Fruit fly (Drosophila melanogaster) whole organism, embryonic: ENCODE measurements around the gene CG46439.

Experiments
- ATbp ChIP-seq: fragments of 200-800 bp; sonication (Bioruptor generic); optimal IDR thresholded peaks from 2 replicates; lab custom pipeline; 2017; ENCODE audit warnings: missing biosample characterization, mild to moderate bottlenecking, missing genetic modification characterization, missing genetic modification reagents
- CG1024 ChIP-seq: fragments of 200-800 bp; sonication (Bioruptor generic); IDR thresholded peaks from 2 replicates; pipeline ENCODE4 v1.3.6; 2022; ENCODE audit warnings: missing biosample characterization, missing genetic modification characterization
- CG10979 ChIP-seq: fragments of 200-800 bp; sonication (Bioruptor generic); optimal IDR thresholded peaks from 2 replicates; lab custom pipeline; 2018; ENCODE audit warnings: missing biosample characterization, mild to moderate bottlenecking, missing genetic modification characterization, moderate library complexity
- CG11093 ChIP-seq: fragments of 200-800 bp; sonication (Bioruptor generic); IDR thresholded peaks from 3 replicates; pipeline ENCODE4 v1.3.6; 2022; ENCODE audit warnings: missing biosample characterization, missing genetic modification characterization
- CG12155 ChIP-seq: fragments of 200-800 bp; sonication (Bioruptor generic); optimal IDR thresholded peaks from 3 replicates; lab custom pipeline; 2016; ENCODE audit warnings: missing biosample characterization, missing genetic modification characterization
- CG12391 ChIP-seq: fragments of 200-800 bp; sonication (Bioruptor generic); optimal IDR thresholded peaks from 3 replicates; lab custom pipeline; 2018; ENCODE audit warnings: missing biosample characterization, mild to moderate bottlenecking, missing genetic modification characterization, moderate library complexity
- CG12769 ChIP-seq: fragments of 200-800 bp; sonication (Bioruptor generic); optimal IDR thresholded peaks from 2 replicates; lab custom pipeline; 2019; ENCODE audit warnings: missing biosample characterization, mild to moderate bottlenecking, missing genetic modification characterization, moderate library complexity
- CG13123 ChIP-seq: fragments of 200-800 bp; sonication (Bioruptor generic); optimal IDR thresholded peaks from 2 replicates; lab custom pipeline; 2016; ENCODE audit warnings: missing biosample characterization, missing genetic modification characterization
- CG14014 ChIP-seq: fragments of 200-800 bp; sonication (Bioruptor generic); IDR thresholded peaks from 2 replicates; pipeline ENCODE4 v1.3.6; 2022; ENCODE audit warnings: missing biosample characterization, missing genetic modification characterization
- CG14441 ChIP-seq: fragments of 200-800 bp; sonication (Bioruptor generic); IDR thresholded peaks from 2 replicates; pipeline ENCODE4 v1.3.6; 2022; ENCODE audit warnings: missing biosample characterization, missing genetic modification characterization
- CG15011 ChIP-seq: fragments of 200-800 bp; sonication (Bioruptor generic); optimal IDR thresholded peaks from 3 replicates; lab custom pipeline; 2018; ENCODE audit warnings: missing biosample characterization, mild to moderate bottlenecking, missing genetic modification characterization
- CG15269 ChIP-seq: fragments of 200-800 bp; sonication (Bioruptor generic); optimal IDR thresholded peaks from 2 replicates; lab custom pipeline; 2018; ENCODE audit warnings: missing biosample characterization, mild to moderate bottlenecking, missing genetic modification characterization, moderate library complexity
- CG16863 ChIP-seq: fragments of 200-800 bp; sonication (Bioruptor generic); optimal IDR thresholded peaks from 3 replicates; lab custom pipeline; 2016; ENCODE audit warnings: missing biosample characterization, missing genetic modification characterization
- CG17186 ChIP-seq: fragments of 200-800 bp; sonication (Bioruptor generic); optimal IDR thresholded peaks from 3 replicates; lab custom pipeline; 2017; ENCODE audit warnings: missing biosample characterization, missing genetic modification reagents, missing genetic modification characterization
- CG17361 ChIP-seq: fragments of 200-800 bp; sonication (Bioruptor generic); IDR thresholded peaks from 3 replicates; pipeline ENCODE4 v1.3.6; 2022; ENCODE audit warnings: missing biosample characterization, missing genetic modification characterization
- CG18599 ChIP-seq: fragments of 200-800 bp; sonication (Bioruptor generic); optimal IDR thresholded peaks from 3 replicates; lab custom pipeline; 2017; ENCODE audit warnings: missing biosample characterization, missing genetic modification characterization, mild to moderate bottlenecking, moderate library complexity, missing genetic modification reagents
- CG32532 ChIP-seq: fragments of 200-800 bp; sonication (Bioruptor generic); IDR thresholded peaks from 2 replicates; pipeline ENCODE4 v1.3.6; 2022; ENCODE audit warnings: missing biosample characterization, missing genetic modification characterization
- CG4424 ChIP-seq: fragments of 200-800 bp; sonication (Bioruptor generic); optimal IDR thresholded peaks from 3 replicates; lab custom pipeline; 2016; ENCODE audit warnings: missing biosample characterization, missing genetic modification characterization
- CG6654 ChIP-seq: fragments of 200-800 bp; sonication (Bioruptor generic); optimal IDR thresholded peaks from 2 replicates; lab custom pipeline; 2017; ENCODE audit warnings: missing biosample characterization, mild to moderate bottlenecking, missing genetic modification characterization
- CG7372 ChIP-seq: fragments of 200-800 bp; sonication (Bioruptor generic); IDR thresholded peaks from 2 replicates; pipeline ENCODE4 v1.3.6; 2022; ENCODE audit warnings: missing biosample characterization, missing genetic modification characterization
- CG8924 ChIP-seq: fragments of 200-800 bp; optimal IDR thresholded peaks from 3 replicates; lab custom pipeline; 2019; ENCODE audit warnings: missing biosample characterization, mild to moderate bottlenecking, missing genetic modification characterization, moderate library complexity
- CG9932 ChIP-seq: fragments of 200-800 bp; sonication (Bioruptor generic); IDR thresholded peaks from 2 replicates; pipeline ENCODE4 v1.3.6; 2022; ENCODE audit warnings: missing biosample characterization, missing genetic modification characterization
- Fer1 ChIP-seq: fragments of 200-800 bp; sonication (Bioruptor generic); optimal IDR thresholded peaks from 2 replicates; lab custom pipeline; 2017; ENCODE audit warnings: missing biosample characterization, mild to moderate bottlenecking, missing genetic modification characterization
- Fer3 ChIP-seq: fragments of 200-800 bp; sonication (Bioruptor generic); optimal IDR thresholded peaks from 2 replicates; lab custom pipeline; 2018; ENCODE audit warnings: missing biosample characterization, mild to moderate bottlenecking, missing genetic modification characterization, moderate library complexity
- Mes4 ChIP-seq: fragments of 200-800 bp; sonication (Bioruptor generic); optimal IDR thresholded peaks from 2 replicates; lab custom pipeline; 2016; ENCODE audit warnings: missing biosample characterization, missing genetic modification characterization
- NFAT ChIP-seq: fragments of 200-800 bp; sonication (Bioruptor generic); IDR thresholded peaks from 2 replicates; pipeline ENCODE4 v1.3.6; 2022; ENCODE audit warnings: missing biosample characterization, missing genetic modification characterization
- Pdp1 ChIP-seq, 2 experiments: fragments of 200-800 bp; sonication (Bioruptor generic); optimal IDR thresholded peaks; 3 replicates each; lab custom pipeline; 2016; ENCODE audit warnings: missing biosample characterization in 2 of 2, missing genetic modification characterization in 2 of 2, mild to moderate bottlenecking in 1 of 2, moderate library complexity in 1 of 2
- Taf1 ChIP-seq: fragments of 200-800 bp; sonication (Bioruptor generic); IDR thresholded peaks from 2 replicates; pipeline ENCODE4 v1.3.6; 2022; ENCODE audit warnings: missing biosample characterization, missing genetic modification characterization
- Xrp1 ChIP-seq: fragments of 200-800 bp; sonication (Bioruptor generic); IDR thresholded peaks from 2 replicates; pipeline ENCODE4 v1.3.6; 2022; ENCODE audit warnings: missing biosample characterization, missing genetic modification characterization
- al ChIP-seq: fragments of 200-800 bp; sonication (Bioruptor generic); IDR thresholded peaks from 2 replicates; pipeline ENCODE4 v1.3.6; 2022; ENCODE audit warnings: missing biosample characterization, missing genetic modification characterization
- bcd ChIP-seq: fragments of 200-800 bp; sonication (Bioruptor generic); optimal IDR thresholded peaks from 2 replicates; lab custom pipeline; 2017; ENCODE audit warnings: missing biosample characterization, mild to moderate bottlenecking, missing genetic modification characterization
- chinmo ChIP-seq: fragments of 200-800 bp; sonication (Bioruptor generic); IDR thresholded peaks from 4 replicates; pipeline ENCODE4 v1.3.6; 2022; ENCODE audit warnings: missing biosample characterization, missing genetic modification characterization; ENCODE audit not compliant: partially characterized antibody
- cwo ChIP-seq: fragments of 200-800 bp; sonication (Bioruptor generic); optimal IDR thresholded peaks from 3 replicates; lab custom pipeline; 2017; ENCODE audit warnings: missing biosample characterization, missing genetic modification characterization, mild to moderate bottlenecking, moderate library complexity, missing genetic modification reagents
- dati ChIP-seq: fragments of 200-800 bp; sonication (Bioruptor generic); IDR thresholded peaks from 2 replicates; pipeline ENCODE4 v1.3.6; 2022; ENCODE audit warnings: missing biosample characterization, missing genetic modification characterization
- eve ChIP-seq, 2 experiments: fragments of >200 bp; optimal IDR thresholded peaks; 2 replicates each; lab custom pipeline; 2017; ENCODE audit warnings: missing biosample characterization in 2 of 2, missing genetic modification characterization in 2 of 2
- fru ChIP-seq: fragments of >200 bp; optimal IDR thresholded peaks from 2 replicates; lab custom pipeline; 2017
- grau ChIP-seq: fragments of 200-800 bp; optimal IDR thresholded peaks from 3 replicates; lab custom pipeline; 2019; ENCODE audit warnings: missing biosample characterization, mild to moderate bottlenecking, missing genetic modification characterization, moderate library complexity
- insv ChIP-seq, 2 experiments: fragments of 200-800 bp; sonication (Bioruptor generic); optimal IDR thresholded peaks; 3 replicates each; lab custom pipeline; 2016 to 2018; ENCODE audit warnings: missing biosample characterization in 2 of 2, missing genetic modification characterization in 2 of 2
- kni ChIP-seq: fragments of 200-800 bp; sonication (Bioruptor generic); optimal IDR thresholded peaks from 3 replicates; lab custom pipeline; 2017; ENCODE audit warnings: mild to moderate bottlenecking, missing biosample characterization, missing genetic modification reagents, missing genetic modification characterization
- mam ChIP-seq: fragments of 200-800 bp; sonication (Bioruptor generic); optimal IDR thresholded peaks from 3 replicates; lab custom pipeline; 2016; ENCODE audit warnings: missing biosample characterization, missing genetic modification characterization
- mirr ChIP-seq: fragments of 200-800 bp; sonication (Bioruptor generic); optimal IDR thresholded peaks from 3 replicates; lab custom pipeline; 2018; ENCODE audit warnings: missing biosample characterization, mild to moderate bottlenecking, missing genetic modification characterization
- nerfin-2 ChIP-seq: fragments of 200-800 bp; sonication (Bioruptor generic); IDR thresholded peaks from 2 replicates; pipeline ENCODE4 v1.3.6; 2022; ENCODE audit warnings: missing biosample characterization, missing genetic modification characterization; ENCODE audit not compliant: partially characterized antibody
- nmo ChIP-seq: fragments of 200-800 bp; sonication (Bioruptor generic); optimal IDR thresholded peaks from 2 replicates; lab custom pipeline; 2018; ENCODE audit warnings: missing biosample characterization, mild to moderate bottlenecking, missing genetic modification characterization, moderate library complexity
- onecut ChIP-seq: fragments of 200-800 bp; sonication (Bioruptor generic); IDR thresholded peaks from 2 replicates; pipeline ENCODE4 v1.3.6; 2022; ENCODE audit warnings: missing biosample characterization, missing genetic modification characterization
- phol ChIP-seq: fragments of 200-800 bp; sonication (Bioruptor generic); optimal IDR thresholded peaks from 3 replicates; lab custom pipeline; 2018; ENCODE audit warnings: missing biosample characterization, mild to moderate bottlenecking, missing genetic modification characterization, moderate library complexity
- row ChIP-seq: fragments of 200-800 bp; sonication (Bioruptor generic); IDR thresholded peaks from 3 replicates; pipeline ENCODE4 v1.3.6; 2022; ENCODE audit warnings: missing biosample characterization, missing genetic modification characterization
- sd ChIP-seq: fragments of 200-800 bp; sonication (Bioruptor generic); optimal IDR thresholded peaks from 3 replicates; lab custom pipeline; 2018; ENCODE audit warnings: missing biosample characterization, mild to moderate bottlenecking, missing genetic modification characterization, moderate library complexity
- sens ChIP-seq: fragments of 200-800 bp; sonication (Bioruptor generic); peaks from one replicate; lab custom pipeline; 2016; ENCODE audit warnings: missing biosample characterization, missing genetic modification characterization
- so ChIP-seq: fragments of 200-800 bp; sonication (Bioruptor generic); IDR thresholded peaks from 3 replicates; pipeline ENCODE4 v1.3.6; 2022; ENCODE audit warnings: missing biosample characterization, missing genetic modification characterization
- trem ChIP-seq: fragments of 200-800 bp; optimal IDR thresholded peaks from 3 replicates; lab custom pipeline; 2019; ENCODE audit warnings: missing biosample characterization, mild to moderate bottlenecking, missing genetic modification characterization, moderate library complexity

The CG46439 gene

dm6 chr3L:11125636-11126532 is 29.8 kb upstream of the CG46439 start (continued):
- TF ChIP-seq sens (GFP tag; lab: Kevin White, UChicago) (peak; percentile 72), CG32532 (GFP tag; lab: Robert Waterston, UW) (peak; percentile 54), CG4424 (peak; percentile 3), Xrp1 (0 out of 2 replicates have a peak, but pooled peaks have one; percentile 11), phol (tag; lab: Kevin White, UChicago) (peak; percentile 19), Mes4 (no peak), mam (GFP tag; lab: Kevin White, UChicago) (peak; percentile 16), CG17361 (GFP tag; lab: Robert Waterston, UW) (peak; percentile 22; the same call in 1 of the 3 replicates), onecut (no peak), CG16863 (GFP tag; lab: Kevin White, UChicago) (no peak), trem (peak; percentile 55), Fer3 (tag; lab: Kevin White, UChicago) (peak; percentile 14), NFAT (0 out of 2 replicates have a peak, but pooled peaks have one; percentile 16), fru (no peak), Pdp1 (GFP tag; optimal IDR thresholded peaks at IDR 0.05; lab: Kevin White, UChicago) (no peak), Taf1 (0 out of 2 replicates have a peak, but pooled peaks have one; percentile 20), dati (GFP tag; lab: Robert Waterston, UW) (no peak), CG17186 (GFP tag; lab: Kevin White, UChicago) (no peak), CG18599 (GFP tag; lab: Kevin White, UChicago) (peak; percentile 39), mirr (GFP tag; lab: Kevin White, UChicago) (no peak), CG10979 (peak; percentile 10), CG15011 (no peak), kni (GFP tag; lab: Kevin White, UChicago) (no peak), CG13123 (no peak), nmo (GFP tag; lab: Kevin White, UChicago) (peak; percentile 19), CG14014 (GFP tag; lab: Robert Waterston, UW) (peak; percentile 32; the same call in 1 of the 2 replicates), cwo (GFP tag; lab: Kevin White, UChicago) (peak; percentile 96), CG15269 (tag; lab: Kevin White, UChicago) (no peak), CG9932 (GFP tag; lab: Robert Waterston, UW) (0 out of 2 replicates have a peak, but pooled peaks have one; percentile 7), CG12391 (peak; percentile 6), nerfin-2 (GFP tag; lab: Robert Waterston, UW) (no peak), Fer1 (peak; percentile 6), grau (tag; lab: Kevin White, UChicago) (peak; percentile 81), CG7372 (GFP tag; lab: Robert Waterston, UW) (no peak), row (GFP tag; lab: Robert Waterston, UW) (peak; percentile 16; the same call in 1 of the 3 replicates), insv (GFP tag; optimal IDR thresholded peaks at IDR 0.05; lab: Kevin White, UChicago) (peak; percentile 50 to 90), CG6654 (peak; percentile 95), bcd (GFP tag; lab: Kevin White, UChicago) (peak; percentile 15)

dm6 chr3L:11124841-11125240 is 28.8 kb upstream of the CG46439 start:
- TF ChIP-seq chinmo (GFP tag; lab: Robert Waterston, UW) (0 out of 4 replicates have a peak, but pooled peaks have one; percentile 28), al (GFP tag; lab: Robert Waterston, UW) (no peak), CG1024 (GFP tag; lab: Robert Waterston, UW) (no peak), CG12155 (GFP tag; lab: Kevin White, UChicago) (no peak), so (peak; percentile 71; the same call in 2 of the 3 replicates), eve (GFP tag; optimal IDR thresholded peaks at IDR 0.05; lab: Kevin White, UChicago) (no peak), CG12769 (tag; lab: Kevin White, UChicago) (peak; percentile 43), CG8924 (no peak), ATbp (GFP tag; lab: Kevin White, UChicago) (no peak), CG11093 (GFP tag; lab: Robert Waterston, UW) (no peak), sd (tag; lab: Kevin White, UChicago) (peak; percentile 57), Pdp1 (GFP tag; optimal IDR thresholded peaks at IDR 0.05; lab: Kevin White, UChicago) (peak in 1 of 2 experiments; percentile 11), CG14441 (no peak)
